Worm (Caenorhabditis elegans) whole organism, L3 larva: ENCODE results near the gene F46C5.1.

Experiments used
- daf-12 ChIP-seq: fragments of 150-350 bp; optimal IDR thresholded peaks from 2 replicates; lab custom pipeline; 2014; ENCODE audit warnings: missing biosample characterization, missing genetic modification reagents, missing genetic modification characterization
- egl-27 ChIP-seq: sonication (generic microtip); optimal IDR thresholded peaks from 4 replicates; lab custom pipeline; 2017; ENCODE audit warnings: missing biosample characterization, missing genetic modification reagents, missing genetic modification characterization
- nhr-237 ChIP-seq: fragments of 150-350 bp; optimal IDR thresholded peaks from 2 replicates; lab custom pipeline; 2014; ENCODE audit warnings: missing biosample characterization, missing genetic modification characterization
- unc-39 ChIP-seq: sonication (generic microtip); optimal IDR thresholded peaks from 4 replicates; lab custom pipeline; 2017; ENCODE audit warnings: missing biosample characterization, missing genetic modification characterization

- TF ChIP-seq nhr-237 (tag; lab: Kevin White, UChicago) = no peak
- no peak for TF ChIP-seq daf-12 (tag; lab: Kevin White, UChicago)
- TF ChIP-seq unc-39 (tag; lab: Kevin White, UChicago) = no peak
- TF ChIP-seq egl-27 (tag; lab: Kevin White, UChicago) = no peak
Measured at ce11 chrII:8832941-8833340, 12.0 kb upstream of the F46C5.1 start.
